Fruit fly (Drosophila melanogaster) whole organism, embryonic: ENCODE measurements around the gene CenB1A.

Experiments
- BtbVII ChIP-seq: fragments of 200-800 bp; sonication (Bioruptor generic); optimal IDR thresholded peaks from 3 replicates; lab custom pipeline; 2017; ENCODE audit warnings: missing biosample characterization, mild to moderate bottlenecking, missing genetic modification characterization
- CG12071 ChIP-seq: fragments of 200-800 bp; sonication (Bioruptor generic); optimal IDR thresholded peaks from 3 replicates; lab custom pipeline; 2018; ENCODE audit warnings: missing biosample characterization, mild to moderate bottlenecking, missing genetic modification characterization
- CG12104 ChIP-seq: fragments of 200-800 bp; sonication (Bioruptor generic); optimal IDR thresholded peaks from 3 replicates; lab custom pipeline; 2016; ENCODE audit warnings: missing biosample characterization, missing genetic modification characterization
- CG1233 ChIP-seq: fragments of 200-800 bp; sonication (Bioruptor generic); optimal IDR thresholded peaks from 4 replicates; lab custom pipeline; 2018; ENCODE audit warnings: missing biosample characterization, mild to moderate bottlenecking, missing genetic modification characterization
- CG13424 ChIP-seq: fragments of 200-800 bp; sonication (Bioruptor generic); optimal IDR thresholded peaks from 2 replicates; lab custom pipeline; 2019; ENCODE audit warnings: missing biosample characterization, mild to moderate bottlenecking, missing genetic modification characterization, moderate library complexity
- CG13624 ChIP-seq: fragments of 200-800 bp; sonication (Bioruptor generic); optimal IDR thresholded peaks from 2 replicates; lab custom pipeline; 2016; ENCODE audit warnings: missing biosample characterization, missing genetic modification characterization
- CG17361 ChIP-seq: fragments of 200-800 bp; sonication (Bioruptor generic); IDR thresholded peaks from 3 replicates; pipeline ENCODE4 v1.3.6; 2022; ENCODE audit warnings: missing biosample characterization, missing genetic modification characterization
- CG1792 ChIP-seq: fragments of 200-800 bp; sonication (Bioruptor generic); optimal IDR thresholded peaks from 2 replicates; lab custom pipeline; 2016; ENCODE audit warnings: missing biosample characterization, missing genetic modification characterization
- CG18619 ChIP-seq: fragments of 200-800 bp; sonication (Bioruptor generic); optimal IDR thresholded peaks from 3 replicates; lab custom pipeline; 2017; ENCODE audit warnings: missing biosample characterization, mild to moderate bottlenecking, missing genetic modification characterization
- CG32772 ChIP-seq: fragments of 200-800 bp; sonication (Bioruptor generic); IDR thresholded peaks from 2 replicates; pipeline ENCODE4 v1.3.6; 2022; ENCODE audit warnings: missing biosample characterization, missing genetic modification characterization
- CG3281 ChIP-seq: fragments of 200-800 bp; sonication (Bioruptor generic); optimal IDR thresholded peaks from 3 replicates; lab custom pipeline; 2017; ENCODE audit warnings: missing biosample characterization, mild to moderate bottlenecking, missing genetic modification characterization
- CG33213 ChIP-seq: fragments of 200-800 bp; sonication (Bioruptor generic); optimal IDR thresholded peaks from 3 replicates; lab custom pipeline; 2016; ENCODE audit warnings: missing biosample characterization, missing genetic modification characterization
- CG42726 ChIP-seq: fragments of 200-800 bp; sonication (Bioruptor generic); IDR thresholded peaks from 2 replicates; pipeline ENCODE4 v1.3.6; 2022; ENCODE audit warnings: missing biosample characterization, missing genetic modification characterization; ENCODE audit not compliant: partially characterized antibody
- CG6175 ChIP-seq: fragments of 200-800 bp; sonication (Bioruptor generic); IDR thresholded peaks from 3 replicates; pipeline ENCODE4 v1.3.6; 2022; ENCODE audit warnings: missing biosample characterization, missing genetic modification characterization
- CG7556 ChIP-seq: fragments of 200-800 bp; sonication (Bioruptor generic); optimal IDR thresholded peaks from 2 replicates; lab custom pipeline; 2017; ENCODE audit warnings: missing biosample characterization, mild to moderate bottlenecking, missing genetic modification characterization
- CG7839 ChIP-seq: fragments of 200-800 bp; sonication (Bioruptor generic); optimal IDR thresholded peaks from 3 replicates; lab custom pipeline; 2018; ENCODE audit warnings: missing biosample characterization, mild to moderate bottlenecking, missing genetic modification characterization, moderate library complexity
- CG9215 ChIP-seq: fragments of 200-800 bp; sonication (Bioruptor generic); IDR thresholded peaks from 2 replicates; pipeline ENCODE4 v1.3.6; 2022; ENCODE audit warnings: missing biosample characterization, missing genetic modification characterization
- CG9797 ChIP-seq: fragments of 200-800 bp; sonication (Bioruptor generic); optimal IDR thresholded peaks from 3 replicates; lab custom pipeline; 2018; ENCODE audit warnings: missing biosample characterization, mild to moderate bottlenecking, missing genetic modification characterization
- CoRest ChIP-seq: fragments of 200-800 bp; sonication (Bioruptor generic); optimal IDR thresholded peaks from 3 replicates; lab custom pipeline; 2018; ENCODE audit warnings: missing biosample characterization, mild to moderate bottlenecking, missing genetic modification characterization, moderate library complexity
- CrebB ChIP-seq: fragments of 200-800 bp; sonication (Bioruptor generic); optimal IDR thresholded peaks from 3 replicates; lab custom pipeline; 2018; ENCODE audit warnings: missing biosample characterization, mild to moderate bottlenecking, missing genetic modification characterization
- D19A ChIP-seq: fragments of 200-800 bp; optimal IDR thresholded peaks from 3 replicates; lab custom pipeline; 2019; ENCODE audit warnings: missing biosample characterization, mild to moderate bottlenecking, missing genetic modification characterization, moderate library complexity
- Dek ChIP-seq: fragments of 200-800 bp; sonication (Bioruptor generic); optimal IDR thresholded peaks from 3 replicates; lab custom pipeline; 2019; ENCODE audit warnings: missing biosample characterization, mild to moderate bottlenecking, missing genetic modification characterization, moderate library complexity
- HmgZ ChIP-seq: fragments of 200-800 bp; sonication (Bioruptor generic); optimal IDR thresholded peaks from 2 replicates; lab custom pipeline; 2018; ENCODE audit warnings: missing biosample characterization, mild to moderate bottlenecking, missing genetic modification characterization
- Jarid2 ChIP-seq: fragments of 200-800 bp; sonication (Bioruptor generic); optimal IDR thresholded peaks from 3 replicates; lab custom pipeline; 2017; ENCODE audit warnings: mild to moderate bottlenecking, missing biosample characterization, missing genetic modification reagents, missing genetic modification characterization
- Meics ChIP-seq: fragments of 200-800 bp; sonication (Bioruptor generic); optimal IDR thresholded peaks from 2 replicates; lab custom pipeline; 2017; ENCODE audit warnings: missing biosample characterization, mild to moderate bottlenecking, missing genetic modification characterization
- Mes4 ChIP-seq: fragments of 200-800 bp; sonication (Bioruptor generic); optimal IDR thresholded peaks from 2 replicates; lab custom pipeline; 2016; ENCODE audit warnings: missing biosample characterization, missing genetic modification characterization
- Mrtf ChIP-seq: fragments of 200-800 bp; sonication (Bioruptor generic); IDR thresholded peaks from 3 replicates; pipeline ENCODE4 v1.3.6; 2022; ENCODE audit warnings: missing biosample characterization, missing genetic modification characterization
- NC2α ChIP-seq: fragments of 200-800 bp; sonication (Bioruptor generic); optimal IDR thresholded peaks from 2 replicates; lab custom pipeline; 2016; ENCODE audit warnings: missing biosample characterization, missing genetic modification characterization
- Nf-YC ChIP-seq: fragments of 200-800 bp; optimal IDR thresholded peaks from 3 replicates; lab custom pipeline; 2019; ENCODE audit warnings: missing biosample characterization, mild to moderate bottlenecking, missing genetic modification characterization, moderate library complexity
- Sin3A ChIP-seq: fragments of >200 bp; optimal IDR thresholded peaks from 2 replicates; lab custom pipeline; 2018
- Sry-β ChIP-seq: fragments of 200-800 bp; sonication (Bioruptor generic); optimal IDR thresholded peaks from 2 replicates; lab custom pipeline; 2018; ENCODE audit warnings: missing biosample characterization, mild to moderate bottlenecking, missing genetic modification characterization, moderate library complexity
- bcd ChIP-seq: fragments of 200-800 bp; sonication (Bioruptor generic); optimal IDR thresholded peaks from 2 replicates; lab custom pipeline; 2017; ENCODE audit warnings: missing biosample characterization, mild to moderate bottlenecking, missing genetic modification characterization
- corto ChIP-seq: fragments of 200-800 bp; sonication (Bioruptor generic); optimal IDR thresholded peaks from 2 replicates; lab custom pipeline; 2016; ENCODE audit warnings: missing biosample characterization, mild to moderate bottlenecking, missing genetic modification characterization, moderate library complexity
- cwo ChIP-seq: fragments of 200-800 bp; sonication (Bioruptor generic); optimal IDR thresholded peaks from 3 replicates; lab custom pipeline; 2017; ENCODE audit warnings: missing biosample characterization, missing genetic modification characterization, mild to moderate bottlenecking, moderate library complexity, missing genetic modification reagents
- dati ChIP-seq: fragments of 200-800 bp; sonication (Bioruptor generic); IDR thresholded peaks from 2 replicates; pipeline ENCODE4 v1.3.6; 2022; ENCODE audit warnings: missing biosample characterization, missing genetic modification characterization
- gem ChIP-seq: fragments of 200-800 bp; sonication (Bioruptor generic); optimal IDR thresholded peaks from 2 replicates; lab custom pipeline; 2019; ENCODE audit warnings: missing biosample characterization, mild to moderate bottlenecking, missing genetic modification characterization, moderate library complexity
- grau ChIP-seq: fragments of 200-800 bp; optimal IDR thresholded peaks from 3 replicates; lab custom pipeline; 2019; ENCODE audit warnings: missing biosample characterization, mild to moderate bottlenecking, missing genetic modification characterization, moderate library complexity
- gro ChIP-seq: fragments of 200-800 bp; sonication (Bioruptor generic); optimal IDR thresholded peaks from 2 replicates; lab custom pipeline; 2016; ENCODE audit warnings: missing biosample characterization, missing genetic modification characterization
- hkb ChIP-seq, 2 experiments: fragments of 200-800 bp in 1 of 2; fragments of >200 bp in 1 of 2; sonication (Bioruptor generic) in 1 of 2; IDR thresholded peaks in 1 of 2; optimal IDR thresholded peaks in 1 of 2; 2 replicates each; pipeline versions ENCODE4 v1.3.6 to Lab custom; 2017 to 2022; ENCODE audit warnings: missing biosample characterization in 1 of 2, missing genetic modification characterization in 1 of 2
- lab ChIP-seq: fragments of 200-800 bp; sonication (Bioruptor generic); optimal IDR thresholded peaks from 3 replicates; lab custom pipeline; 2017; ENCODE audit warnings: missing biosample characterization, missing genetic modification characterization, mild to moderate bottlenecking, moderate library complexity, missing genetic modification reagents
- lilli ChIP-seq: fragments of 200-800 bp; sonication (Bioruptor generic); optimal IDR thresholded peaks from 3 replicates; lab custom pipeline; 2016; ENCODE audit warnings: missing biosample characterization, missing genetic modification characterization
- mam ChIP-seq: fragments of 200-800 bp; sonication (Bioruptor generic); optimal IDR thresholded peaks from 3 replicates; lab custom pipeline; 2016; ENCODE audit warnings: missing biosample characterization, missing genetic modification characterization
- row ChIP-seq: fragments of 200-800 bp; sonication (Bioruptor generic); IDR thresholded peaks from 3 replicates; pipeline ENCODE4 v1.3.6; 2022; ENCODE audit warnings: missing biosample characterization, missing genetic modification characterization
- schlank ChIP-seq: fragments of 200-800 bp; sonication (Bioruptor generic); optimal IDR thresholded peaks from 2 replicates; lab custom pipeline; 2018; ENCODE audit warnings: missing biosample characterization, mild to moderate bottlenecking, missing genetic modification characterization
- sd ChIP-seq: fragments of 200-800 bp; sonication (Bioruptor generic); optimal IDR thresholded peaks from 3 replicates; lab custom pipeline; 2018; ENCODE audit warnings: missing biosample characterization, mild to moderate bottlenecking, missing genetic modification characterization, moderate library complexity
- sim ChIP-seq: fragments of 200-800 bp; sonication (Bioruptor generic); IDR thresholded peaks from 2 replicates; pipeline ENCODE4 v1.3.6; 2022; ENCODE audit warnings: missing biosample characterization, missing genetic modification characterization
- sima ChIP-seq: fragments of 200-800 bp; sonication (Bioruptor generic); optimal IDR thresholded peaks from 2 replicates; lab custom pipeline; 2016; ENCODE audit warnings: missing biosample characterization, missing genetic modification characterization
- slbo ChIP-seq: fragments of 200-800 bp; sonication (Bioruptor generic); IDR thresholded peaks from 2 replicates; pipeline ENCODE4 v1.3.6; 2022; ENCODE audit warnings: missing biosample characterization, missing genetic modification characterization
- so ChIP-seq: fragments of 200-800 bp; sonication (Bioruptor generic); IDR thresholded peaks from 3 replicates; pipeline ENCODE4 v1.3.6; 2022; ENCODE audit warnings: missing biosample characterization, missing genetic modification characterization
- sob ChIP-seq: fragments of 200-800 bp; sonication (Bioruptor generic); IDR thresholded peaks from 2 replicates; pipeline ENCODE4 v1.3.6; 2022; ENCODE audit warnings: missing biosample characterization, missing genetic modification characterization
- stc ChIP-seq: fragments of 200-800 bp; sonication (Bioruptor generic); IDR thresholded peaks from 2 replicates; pipeline ENCODE4 v1.3.6; 2022; ENCODE audit warnings: missing biosample characterization, missing genetic modification characterization

Gene CenB1A

DNA sequence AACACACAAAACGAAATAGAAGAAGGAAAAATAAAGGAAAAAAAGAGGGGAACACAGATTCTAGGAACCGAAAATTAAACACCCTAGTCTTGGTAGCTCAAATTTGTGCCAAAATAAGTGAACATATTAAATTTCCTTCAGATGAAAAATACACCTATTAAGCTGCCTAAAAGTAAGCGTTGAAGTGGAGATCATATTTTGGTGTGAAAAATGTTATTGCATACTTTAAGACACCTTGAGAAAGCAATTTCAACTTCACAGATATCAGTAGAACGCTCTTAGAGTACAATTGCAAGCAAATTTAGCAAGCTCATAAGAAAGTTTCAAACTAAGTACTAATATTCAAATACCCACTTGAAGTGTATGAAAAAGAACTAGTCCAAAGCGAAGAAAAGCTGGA lies 7.5 kb upstream of the CenB1A start (continued):
- no peak for TF ChIP-seq CG12104
- no peak for TF ChIP-seq dati (GFP tag; lab: Robert Waterston, UW)
- no peak for TF ChIP-seq stc (GFP tag; lab: Robert Waterston, UW)
- no peak for TF ChIP-seq sima (GFP tag; lab: Kevin White, UChicago)
- no peak for TF ChIP-seq CG42726 (GFP tag; lab: Robert Waterston, UW)
- TF ChIP-seq lilli (GFP tag; lab: Kevin White, UChicago): no peak
- 0 out of 2 replicates have a peak, but pooled peaks have one; percentile 5 for TF ChIP-seq CG9215 (GFP tag; lab: Robert Waterston, UW)
- no peak for TF ChIP-seq NC2α
- no peak for TF ChIP-seq CG32772 (GFP tag; lab: Robert Waterston, UW)
- TF ChIP-seq CG12071: no peak
- TF ChIP-seq cwo: peak; percentile 8
- peak; percentile 39 for TF ChIP-seq gro
- no peak for TF ChIP-seq corto (GFP tag; lab: Kevin White, UChicago)
- TF ChIP-seq gem (tag; lab: Kevin White, UChicago): peak; percentile 37
- no peak for TF ChIP-seq CG9797 (GFP tag; lab: Kevin White, UChicago)
- TF ChIP-seq row (GFP tag; lab: Robert Waterston, UW): peak; percentile 49; the same call in 2 of the 3 replicates
- TF ChIP-seq grau: peak; percentile 19
- TF ChIP-seq mam: peak; percentile 34
- peak; percentile 22 for TF ChIP-seq CoRest (tag; lab: Kevin White, UChicago)
- no peak for TF ChIP-seq CG1792 (GFP tag; lab: Kevin White, UChicago)
- no peak for TF ChIP-seq Mrtf
- no peak for TF ChIP-seq Sin3A (lab: Kevin White, UChicago)
- no peak for TF ChIP-seq CrebB (tag; lab: Kevin White, UChicago)
- no peak for TF ChIP-seq CG1233 (GFP tag; lab: Kevin White, UChicago)
- no peak for TF ChIP-seq sim (GFP tag; lab: Robert Waterston, UW)
- peak; percentile 35 for TF ChIP-seq CG3281 (GFP tag; lab: Kevin White, UChicago)
- no peak for TF ChIP-seq sd (tag; lab: Kevin White, UChicago)
- peak; percentile 46 for TF ChIP-seq CG7839
- peak; percentile 31 for TF ChIP-seq Meics
- no peak for TF ChIP-seq hkb (optimal IDR thresholded peaks at IDR 0.05; lab: Kevin White, UChicago)
- no peak for TF ChIP-seq hkb (GFP tag; IDR thresholded peaks at IDR 0.05; lab: Robert Waterston, UW)
- no peak for TF ChIP-seq Jarid2
- peak; percentile 29 for TF ChIP-seq CG7556 (GFP tag; lab: Kevin White, UChicago)
- peak; percentile 43 for TF ChIP-seq BtbVII
- TF ChIP-seq D19A (tag; lab: Kevin White, UChicago): peak; percentile 60
- peak; percentile 30; the same call in 1 of the 2 replicates for TF ChIP-seq slbo (GFP tag; lab: Robert Waterston, UW)
- TF ChIP-seq CG33213 (GFP tag; lab: Kevin White, UChicago): no peak
- no peak for TF ChIP-seq schlank
- peak; percentile 30 for TF ChIP-seq bcd
- TF ChIP-seq CG6175 (GFP tag; lab: Robert Waterston, UW): no peak
- TF ChIP-seq CG18619 (GFP tag; lab: Kevin White, UChicago): peak; percentile 37
- TF ChIP-seq sob (GFP tag; lab: Robert Waterston, UW): no peak
- no peak for TF ChIP-seq Dek (tag; lab: Kevin White, UChicago)
- TF ChIP-seq CG17361: no peak
- TF ChIP-seq Nf-YC (tag; lab: Kevin White, UChicago): peak; percentile 12
- TF ChIP-seq CG13624: peak; percentile 59
- TF ChIP-seq CG13424: peak; percentile 36
- TF ChIP-seq so: no peak
- TF ChIP-seq lab (GFP tag; lab: Kevin White, UChicago): peak; percentile 36
- TF ChIP-seq Sry-β (GFP tag; lab: Kevin White, UChicago): no peak
- TF ChIP-seq Mes4 (GFP tag; lab: Kevin White, UChicago): no peak
- no peak for TF ChIP-seq HmgZ (tag; lab: Kevin White, UChicago)
